Worm (Caenorhabditis elegans) whole organism, mixed stage, embryonic: ENCODE measurements around the gene T21E8.4.

Experiments used
- ces-1 ChIP-seq: fragments of 150-350 bp; optimal IDR thresholded peaks from 2 replicates; lab custom pipeline; 2014; ENCODE audit warnings: missing biosample characterization, missing genetic modification reagents, missing genetic modification characterization
- nhr-2 ChIP-seq: fragments of 150-350 bp; optimal IDR thresholded peaks from 2 replicates; lab custom pipeline; 2014; ENCODE audit warnings: missing biosample characterization, missing genetic modification characterization
- nhr-76 ChIP-seq: sonication (generic microtip); optimal IDR thresholded peaks from 2 replicates; lab custom pipeline; 2017; ENCODE audit warnings: missing biosample characterization, missing genetic modification characterization

DNA sequence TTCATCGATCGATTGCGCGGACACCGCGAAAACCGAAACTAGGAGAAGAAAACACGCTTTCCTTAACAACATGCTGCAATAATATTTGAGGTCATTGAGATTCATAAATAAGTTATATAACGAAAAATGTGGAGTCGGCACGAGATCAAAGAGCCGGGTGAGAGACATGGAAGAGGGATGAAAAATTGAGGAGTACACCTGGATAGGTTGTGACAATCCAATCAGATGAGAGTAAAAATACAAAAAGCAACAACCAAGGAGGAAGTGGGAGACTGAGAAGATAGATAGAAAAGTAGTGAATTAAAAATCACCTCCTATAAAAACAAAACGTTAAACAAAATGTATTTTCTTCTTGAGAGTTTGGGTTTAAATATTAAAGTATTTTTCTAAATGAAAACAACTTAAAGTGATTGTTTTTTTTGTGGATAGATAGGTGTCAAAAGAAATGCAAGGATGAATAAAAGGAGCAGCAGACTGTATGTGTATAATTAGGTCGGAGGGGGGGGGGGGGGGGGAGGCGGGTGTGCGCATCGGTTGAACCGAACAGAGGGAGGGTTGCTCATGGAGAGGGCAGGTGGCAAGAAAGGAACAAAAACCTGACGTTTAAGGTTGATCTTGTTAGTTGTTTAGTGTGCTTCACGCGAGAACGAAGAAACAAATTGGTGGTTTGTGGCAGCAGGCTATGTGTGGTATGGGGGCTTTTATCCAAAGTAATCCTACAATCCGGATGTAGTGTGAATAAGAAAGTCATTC is 35.8 kb upstream of the T21E8.4 start, which contains the start of gene C05A9.2:
- TF ChIP-seq nhr-76 (no peak), ces-1 (GFP tag; lab: Kevin White, UChicago) (no peak), nhr-2 (tag; lab: Kevin White, UChicago) (no peak)
